Worm (Caenorhabditis elegans) whole organism, young adult: ENCODE measurements around the gene nsph-1.1.

Source experiments
- C17E4.6 ChIP-seq: fragments of 200-800 bp; sonication (Bioruptor generic); IDR thresholded peaks from 2 replicates; pipeline ENCODE4 v1.3.6; 2022; ENCODE audit warnings: missing genetic modification reagents, missing genetic modification characterization, missing compliant biosample characterization
- F23B12.7 ChIP-seq: sonication (generic microtip); optimal IDR thresholded peaks from 2 replicates; lab custom pipeline; 2017; ENCODE audit warnings: missing genetic modification characterization, mild to moderate bottlenecking, missing compliant biosample characterization, antibody characterized with exemption, moderate library complexity; ENCODE audit not compliant: insufficient read depth
- F39B2.1 ChIP-seq: fragments of 200-800 bp; sonication (Bioruptor generic); IDR thresholded peaks from 2 replicates; pipeline ENCODE4 v1.3.6; 2022; ENCODE audit warnings: missing genetic modification reagents, missing genetic modification characterization, missing compliant biosample characterization
- K11D2.4 ChIP-seq: fragments of 200-800 bp; sonication (Bioruptor generic); IDR thresholded peaks from 2 replicates; pipeline ENCODE4 v1.3.6; 2022; ENCODE audit warnings: missing genetic modification reagents, missing genetic modification characterization, missing compliant biosample characterization
- K12H6.12 ChIP-seq: fragments of 200-800 bp; sonication (Bioruptor generic); optimal IDR thresholded peaks from 2 replicates; lab custom pipeline; 2018; ENCODE audit warnings: mild to moderate bottlenecking, missing genetic modification characterization, missing compliant biosample characterization
- T26A5.8 ChIP-seq: sonication (generic microtip); optimal IDR thresholded peaks from 2 replicates; lab custom pipeline; 2016; ENCODE audit warnings: missing genetic modification characterization, missing compliant biosample characterization
- akir-1 ChIP-seq: fragments of 200-800 bp; sonication (Bioruptor generic); optimal IDR thresholded peaks from 2 replicates; lab custom pipeline; 2018; ENCODE audit warnings: mild to moderate bottlenecking, missing genetic modification characterization, moderate library complexity, missing compliant biosample characterization
- aptf-3 ChIP-seq: fragments of 200-800 bp; sonication (Bioruptor generic); IDR thresholded peaks from 2 replicates; pipeline ENCODE4 v1.3.6; 2022; ENCODE audit warnings: missing genetic modification characterization, missing compliant biosample characterization
- atf-7 ChIP-seq: sonication (generic microtip); optimal IDR thresholded peaks from 2 replicates; lab custom pipeline; 2017; ENCODE audit warnings: mild to moderate bottlenecking, missing genetic modification characterization, missing compliant biosample characterization
- attf-3 ChIP-seq: fragments of 200-800 bp; sonication (Bioruptor generic); conservative IDR thresholded peaks from 2 replicates; pipeline ENCODE4 v1.3.6; 2022; ENCODE audit warnings: missing genetic modification reagents, missing genetic modification characterization, missing compliant biosample characterization
- attf-6 ChIP-seq: fragments of 200-800 bp; sonication (Bioruptor generic); IDR thresholded peaks from 2 replicates; pipeline ENCODE4 v1.3.6; 2022; ENCODE audit warnings: missing genetic modification reagents, missing genetic modification characterization, missing compliant biosample characterization
- cebp-1 ChIP-seq, 2 experiments: fragments of 200-800 bp in 1 of 2; sonication (Bioruptor generic) in 1 of 2; sonication (generic microtip) in 1 of 2; IDR thresholded peaks in 1 of 2; optimal IDR thresholded peaks in 1 of 2; 2 replicates each; pipeline versions ENCODE4 v1.3.6 to Lab custom; 2017 to 2022; ENCODE audit warnings: missing compliant biosample characterization in 2 of 2, missing genetic modification characterization in 2 of 2, mild to moderate bottlenecking in 1 of 2, missing genetic modification reagents in 1 of 2, moderate library complexity in 1 of 2
- ceh-40 ChIP-seq: fragments of 200-800 bp; sonication (Bioruptor generic); IDR thresholded peaks from 2 replicates; pipeline ENCODE4 v1.3.6; 2022; ENCODE audit warnings: missing genetic modification characterization, missing compliant biosample characterization
- dox-1 ChIP-seq: fragments of 200-800 bp; sonication (Bioruptor generic); IDR thresholded peaks from 2 replicates; pipeline ENCODE4 v1.3.6; 2022; ENCODE audit warnings: missing genetic modification reagents, missing genetic modification characterization, missing compliant biosample characterization
- efl-1 ChIP-seq: fragments of 150-350 bp; optimal IDR thresholded peaks from 2 replicates; lab custom pipeline; 2014; ENCODE audit warnings: missing biosample characterization, missing genetic modification reagents, missing genetic modification characterization
- ets-4 ChIP-seq: fragments of 200-800 bp; sonication (Bioruptor generic); optimal IDR thresholded peaks from 2 replicates; lab custom pipeline; 2018; ENCODE audit warnings: mild to moderate bottlenecking, missing genetic modification characterization, missing compliant biosample characterization
- gei-17 ChIP-seq: fragments of 200-800 bp; sonication (Bioruptor generic); optimal IDR thresholded peaks from 2 replicates; lab custom pipeline; 2018; ENCODE audit warnings: mild to moderate bottlenecking, missing genetic modification characterization, missing compliant biosample characterization
- hlh-12 ChIP-seq: sonication (generic microtip); optimal IDR thresholded peaks from 2 replicates; lab custom pipeline; 2016; ENCODE audit warnings: missing genetic modification characterization, missing compliant biosample characterization
- hmg-1.2 ChIP-seq: fragments of 200-800 bp; sonication (Bioruptor generic); IDR thresholded peaks from 2 replicates; pipeline ENCODE4 v1.3.6; 2022; ENCODE audit warnings: missing genetic modification reagents, missing genetic modification characterization, missing compliant biosample characterization
- hmg-20 ChIP-seq: fragments of 200-800 bp; sonication (Bioruptor generic); IDR thresholded peaks from 2 replicates; pipeline ENCODE4 v1.3.6; 2022; ENCODE audit warnings: missing genetic modification reagents, missing genetic modification characterization, missing compliant biosample characterization
- hsf-1 ChIP-seq: fragments of 200-800 bp; sonication (Bioruptor generic); IDR thresholded peaks from 2 replicates; pipeline ENCODE4 v1.3.6; 2022; ENCODE audit warnings: missing genetic modification reagents, missing genetic modification characterization, missing compliant biosample characterization
- lin-26 ChIP-seq: fragments of 200-800 bp; sonication (Bioruptor generic); IDR thresholded peaks from 2 replicates; pipeline ENCODE4 v1.3.6; 2022; ENCODE audit warnings: missing genetic modification reagents, missing genetic modification characterization, missing compliant biosample characterization
- lin-40 ChIP-seq: sonication (generic microtip); optimal IDR thresholded peaks from 2 replicates; lab custom pipeline; 2016; ENCODE audit warnings: missing genetic modification characterization, mild to moderate bottlenecking, missing compliant biosample characterization, missing genotype, missing genetic modification reagents
- lin-54 ChIP-seq: fragments of 200-800 bp; sonication (Bioruptor generic); optimal IDR thresholded peaks from 2 replicates; lab custom pipeline; 2018; ENCODE audit warnings: mild to moderate bottlenecking, missing genetic modification characterization, missing compliant biosample characterization
- lsl-1 ChIP-seq: fragments of 200-800 bp; sonication (Bioruptor generic); optimal IDR thresholded peaks from 2 replicates; lab custom pipeline; 2018; ENCODE audit warnings: mild to moderate bottlenecking, missing genetic modification characterization, moderate library complexity, missing compliant biosample characterization
- lsy-27 ChIP-seq: sonication (generic microtip); optimal IDR thresholded peaks from 2 replicates; lab custom pipeline; 2017; ENCODE audit warnings: missing genetic modification characterization, mild to moderate bottlenecking, missing compliant biosample characterization, antibody characterized with exemption, missing genotype, borderline replicate concordance; ENCODE audit not compliant: insufficient read depth
- madf-10 ChIP-seq: sonication (generic microtip); optimal IDR thresholded peaks from 2 replicates; lab custom pipeline; 2016; ENCODE audit warnings: mild to moderate bottlenecking, missing genetic modification characterization, missing compliant biosample characterization
- mes-4 ChIP-seq: sonication (generic microtip); optimal IDR thresholded peaks from 2 replicates; lab custom pipeline; 2016; ENCODE audit warnings: missing genotype, missing genetic modification characterization, missing compliant biosample characterization
- nhr-120 ChIP-seq: fragments of 200-800 bp; sonication (Bioruptor generic); IDR thresholded peaks from 2 replicates; pipeline ENCODE4 v1.3.6; 2022; ENCODE audit warnings: missing genetic modification characterization, missing compliant biosample characterization
- nhr-27 ChIP-seq: fragments of 200-800 bp; sonication (Bioruptor generic); optimal IDR thresholded peaks from 2 replicates; lab custom pipeline; 2018; ENCODE audit warnings: mild to moderate bottlenecking, missing genetic modification characterization, moderate library complexity, missing compliant biosample characterization
- pbrm-1 ChIP-seq: fragments of 200-800 bp; sonication (Bioruptor generic); IDR thresholded peaks from 2 replicates; pipeline ENCODE4 v1.3.6; 2022; ENCODE audit warnings: missing genetic modification reagents, missing genetic modification characterization, missing compliant biosample characterization
- rcor-1 ChIP-seq: fragments of 200-800 bp; sonication (Bioruptor generic); IDR thresholded peaks from 2 replicates; pipeline ENCODE4 v1.3.6; 2022; ENCODE audit warnings: missing genetic modification reagents, missing genetic modification characterization, missing compliant biosample characterization
- repo-1 ChIP-seq: sonication (generic microtip); optimal IDR thresholded peaks from 2 replicates; lab custom pipeline; 2017; ENCODE audit warnings: mild to moderate bottlenecking, missing genetic modification characterization, missing compliant biosample characterization
- rpc-1 ChIP-seq, 2 experiments: fragments of 150-350 bp in 1 of 2; sonication (generic microtip) in 1 of 2; optimal IDR thresholded peaks; 2 replicates each; lab custom pipeline; 2014 to 2018; ENCODE audit warnings: missing biosample characterization in 1 of 2, missing genetic modification characterization in 1 of 2, missing genetic modification reagents in 1 of 2, missing genotype in 1 of 2
- snpc-1.1 ChIP-seq: sonication (generic microtip); optimal IDR thresholded peaks from 2 replicates; lab custom pipeline; 2017; ENCODE audit warnings: missing genetic modification characterization, mild to moderate bottlenecking, missing compliant biosample characterization, antibody characterized with exemption, moderate library complexity, missing genotype, missing genetic modification reagents; ENCODE audit not compliant: insufficient read depth
- snpc-4 ChIP-seq, 5 experiments: fragments of 150-350 bp in 1 of 5; sonication (generic microtip) in 4 of 5; optimal IDR thresholded peaks; 2 replicates each; lab custom pipeline; 2014 to 2018; ENCODE audit warnings: missing genetic modification characterization in 5 of 5, missing biosample characterization in 3 of 5, antibody characterized with exemption in 2 of 5, mild to moderate bottlenecking in 2 of 5, missing compliant biosample characterization in 2 of 5, missing genotype in 2 of 5, moderate library complexity in 2 of 5, missing genetic modification reagents in 1 of 5
- tbp1 ChIP-seq: fragments of 200-800 bp; sonication (Bioruptor generic); optimal IDR thresholded peaks from 2 replicates; lab custom pipeline; 2018; ENCODE audit warnings: mild to moderate bottlenecking, missing genetic modification characterization, missing compliant biosample characterization
- ztf-22 ChIP-seq: fragments of 200-800 bp; sonication (Bioruptor generic); optimal IDR thresholded peaks from 2 replicates; lab custom pipeline; 2018; ENCODE audit warnings: mild to moderate bottlenecking, missing genetic modification characterization, moderate library complexity, missing compliant biosample characterization

Gene nsph-1.1

ce11 chrII:8751042-8751441, 15.5 kb upstream of the nsph-1.1 start:
- TF ChIP-seq K12H6.12 (tag; lab: Kevin White, UChicago), result no peak
- TF ChIP-seq lin-40 (tag; lab: Kevin White, UChicago), result no peak
- TF ChIP-seq hmg-1.2 (GFP tag; lab: Robert Waterston, UW), result no peak
- no peak for TF ChIP-seq rcor-1 (GFP tag; lab: Robert Waterston, UW)
- no peak for TF ChIP-seq dox-1 (GFP tag; lab: Robert Waterston, UW)
- no peak for TF ChIP-seq ztf-22 (GFP tag; lab: Kevin White, UChicago)
- no peak for TF ChIP-seq nhr-120 (GFP tag; lab: Robert Waterston, UW)
- TF ChIP-seq C17E4.6, result no peak
- no peak for TF ChIP-seq T26A5.8 (tag; lab: Kevin White, UChicago)
- TF ChIP-seq gei-17 (GFP tag; lab: Kevin White, UChicago), result no peak
- no peak for TF ChIP-seq rpc-1 (optimal IDR thresholded peaks at IDR 0.05; lab: Kevin White, UChicago)
- no peak for TF ChIP-seq rpc-1 (tag; optimal IDR thresholded peaks at IDR 0.05; lab: Kevin White, UChicago)
- TF ChIP-seq lsy-27, result no peak
- TF ChIP-seq K11D2.4 (GFP tag; lab: Robert Waterston, UW), result no peak
- no peak for TF ChIP-seq mes-4 (tag; lab: Kevin White, UChicago)
- no peak for TF ChIP-seq attf-3 (GFP tag; lab: Robert Waterston, UW)
- TF ChIP-seq hmg-20 (GFP tag; lab: Robert Waterston, UW), result no peak
- TF ChIP-seq snpc-1.1, result no peak
- TF ChIP-seq tbp1 (GFP tag; lab: Kevin White, UChicago), result no peak
- TF ChIP-seq ceh-40 (GFP tag; lab: Robert Waterston, UW), result no peak

DNA sequence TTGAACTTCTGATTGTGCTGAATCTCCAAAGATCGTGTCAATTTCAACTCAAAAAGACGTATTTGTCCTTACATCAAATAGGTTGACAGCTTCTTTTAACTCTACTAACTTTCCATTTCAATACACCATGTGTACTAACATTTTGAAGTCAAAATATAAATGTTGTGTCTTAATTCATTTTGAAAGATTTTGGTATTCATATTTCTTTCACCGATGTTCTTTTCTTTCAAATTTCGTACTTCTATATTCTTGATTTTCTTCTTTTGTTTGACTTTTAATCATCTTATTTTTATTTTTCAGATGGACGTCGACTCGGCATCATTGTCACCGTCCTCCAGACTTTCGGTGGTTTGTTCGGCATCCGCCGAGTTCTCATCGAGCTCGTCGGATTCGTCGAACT, 14.9 kb upstream of the nsph-1.1 start, which contains the start of gene atf-2:
Gene atf-2 (plus strand): TSS at position 301 of the 400 bp plus-strand sequence.
- TF ChIP-seq hlh-12 (tag; lab: Kevin White, UChicago) (no peak), aptf-3 (GFP tag; lab: Robert Waterston, UW) (no peak), nhr-27 (tag; lab: Kevin White, UChicago) (no peak), snpc-4 (GFP tag; optimal IDR thresholded peaks at IDR 0.05; lab: Kevin White, UChicago) (no peak), snpc-4 (tag; optimal IDR thresholded peaks at IDR 0.05; lab: Kevin White, UChicago) (no peak), ets-4 (GFP tag; lab: Kevin White, UChicago) (no peak), repo-1 (tag; lab: Kevin White, UChicago) (no peak), K12H6.12 (tag; lab: Kevin White, UChicago) (no peak)

- no peak for TF ChIP-seq lin-26 (GFP tag; lab: Robert Waterston, UW)
- no peak for TF ChIP-seq atf-7 (tag; lab: Kevin White, UChicago)
- no peak for TF ChIP-seq lsl-1 (GFP tag; lab: Kevin White, UChicago)
- TF ChIP-seq akir-1 (GFP tag; lab: Kevin White, UChicago), result no peak
- no peak for TF ChIP-seq attf-6
- no peak for TF ChIP-seq F39B2.1
- no peak for TF ChIP-seq pbrm-1 (GFP tag; lab: Robert Waterston, UW)
- TF ChIP-seq F23B12.7 (tag; lab: Kevin White, UChicago), result no peak
- no peak for TF ChIP-seq hsf-1 (GFP tag; lab: Robert Waterston, UW)
- no peak for TF ChIP-seq lin-54 (GFP tag; lab: Kevin White, UChicago)
- no peak for TF ChIP-seq madf-10 (tag; lab: Kevin White, UChicago)
- no peak for TF ChIP-seq rpc-1 (optimal IDR thresholded peaks at IDR 0.05; lab: Kevin White, UChicago)
- TF ChIP-seq rpc-1 (tag; optimal IDR thresholded peaks at IDR 0.05; lab: Kevin White, UChicago), result no peak
- no peak for TF ChIP-seq cebp-1 (GFP tag; IDR thresholded peaks at IDR 0.05; lab: Robert Waterston, UW)
- TF ChIP-seq cebp-1 (tag; optimal IDR thresholded peaks at IDR 0.05; lab: Kevin White, UChicago), result no peak
- no peak for TF ChIP-seq efl-1
Measured at ce11 chrII:8755270-8755669, 11.3 kb upstream of the nsph-1.1 start, which contains the start of gene K08F8.7. Gene K08F8.7, minus strand, starts transcription at chrII:8755370.
